Worm (Caenorhabditis elegans) whole organism, L2 larva: ENCODE data around the gene lin-40.

ENCODE experiments used
- C34F6.9 ChIP-seq: fragments of 150-350 bp; optimal IDR thresholded peaks from 2 replicates; lab custom pipeline; 2014; ENCODE audit warnings: missing biosample characterization, missing genetic modification characterization
- F13H6.1 ChIP-seq: sonication (generic microtip); optimal IDR thresholded peaks from 2 replicates; lab custom pipeline; 2016; ENCODE audit warnings: missing genetic modification characterization, missing compliant biosample characterization
- R02D3.7 ChIP-seq: fragments of 150-350 bp; optimal IDR thresholded peaks from 2 replicates; lab custom pipeline; 2014; ENCODE audit warnings: missing biosample characterization, missing genetic modification characterization
- Y55F3AM.14 ChIP-seq: fragments of 200-800 bp; sonication (Bioruptor generic); optimal IDR thresholded peaks from 2 replicates; lab custom pipeline; 2018; ENCODE audit warnings: mild to moderate bottlenecking, missing genetic modification characterization, missing compliant biosample characterization
- ZK546.5 ChIP-seq: sonication (generic microtip); optimal IDR thresholded peaks from 2 replicates; lab custom pipeline; 2017; ENCODE audit warnings: missing biosample characterization, missing genetic modification characterization
- alr-1 ChIP-seq: fragments of 150-350 bp; optimal IDR thresholded peaks from 2 replicates; lab custom pipeline; 2014; ENCODE audit warnings: missing biosample characterization, missing genetic modification characterization
- aly-2 ChIP-seq: fragments of 150-350 bp; optimal IDR thresholded peaks from 2 replicates; lab custom pipeline; 2014; ENCODE audit warnings: missing biosample characterization, missing genetic modification characterization
- ama-1 ChIP-seq: fragments of 150-350 bp; optimal IDR thresholded peaks from 2 replicates; lab custom pipeline; 2018; ENCODE audit warnings: inconsistent platforms
- blmp-1 ChIP-seq: sonication (generic microtip); optimal IDR thresholded peaks from 2 replicates; lab custom pipeline; 2017; ENCODE audit warnings: missing genetic modification characterization, mild to moderate bottlenecking, missing compliant biosample characterization, antibody characterized with exemption, moderate library complexity; ENCODE audit not compliant: insufficient read depth
- ceh-16 ChIP-seq: fragments of 150-350 bp; optimal IDR thresholded peaks from 2 replicates; lab custom pipeline; 2014; ENCODE audit warnings: missing biosample characterization, missing genetic modification characterization
- ceh-82 ChIP-seq: fragments of 150-350 bp; optimal IDR thresholded peaks from 2 replicates; lab custom pipeline; 2014; ENCODE audit warnings: missing biosample characterization, missing genetic modification characterization
- crh-2 ChIP-seq: sonication (generic microtip); optimal IDR thresholded peaks from 2 replicates; lab custom pipeline; 2017; ENCODE audit warnings: missing biosample characterization, missing genetic modification characterization
- dmd-4 ChIP-seq: sonication (generic microtip); optimal IDR thresholded peaks from 2 replicates; lab custom pipeline; 2017; ENCODE audit warnings: missing biosample characterization, missing genetic modification characterization
- egl-27 ChIP-seq: sonication (generic microtip); optimal IDR thresholded peaks from 3 replicates; lab custom pipeline; 2017; ENCODE audit warnings: missing biosample characterization, missing genetic modification reagents, missing genetic modification characterization
- elt-1 ChIP-seq: fragments of 150-350 bp; optimal IDR thresholded peaks from 2 replicates; lab custom pipeline; 2014; ENCODE audit warnings: missing biosample characterization, missing genetic modification characterization
- elt-3 ChIP-seq: sonication (generic microtip); optimal IDR thresholded peaks from 2 replicates; lab custom pipeline; 2017; ENCODE audit warnings: missing biosample characterization, missing genetic modification characterization
- fos-1 ChIP-seq: fragments of 150-350 bp; optimal IDR thresholded peaks from 2 replicates; lab custom pipeline; 2014; ENCODE audit warnings: missing biosample characterization, missing genetic modification characterization
- gmeb-1 ChIP-seq: fragments of 150-350 bp; optimal IDR thresholded peaks from 2 replicates; lab custom pipeline; 2014; ENCODE audit warnings: missing biosample characterization, missing genetic modification characterization
- lin-11 ChIP-seq: fragments of 150-350 bp; sonication (generic microtip); optimal IDR thresholded peaks from 2 replicates; lab custom pipeline; 2014; ENCODE audit warnings: missing biosample characterization, missing genetic modification characterization, inconsistent platforms, mixed read lengths
- lin-13 ChIP-seq: fragments of 150-350 bp; optimal IDR thresholded peaks from 2 replicates; lab custom pipeline; 2014; ENCODE audit warnings: missing biosample characterization, missing genetic modification reagents, missing genetic modification characterization
- lin-39 ChIP-seq: fragments of 150-350 bp; optimal IDR thresholded peaks from 2 replicates; lab custom pipeline; 2014; ENCODE audit warnings: missing biosample characterization, missing genetic modification reagents, missing genetic modification characterization
- lsy-2 ChIP-seq, 2 experiments: fragments of 150-350 bp in 1 of 2; sonication (generic microtip) in 1 of 2; optimal IDR thresholded peaks; 2 replicates each; lab custom pipeline; 2014 to 2017; ENCODE audit warnings: missing biosample characterization in 2 of 2, missing genetic modification characterization in 2 of 2
- mab-5 ChIP-seq: fragments of 150-350 bp; optimal IDR thresholded peaks from 2 replicates; lab custom pipeline; 2014; ENCODE audit warnings: missing biosample characterization, missing genetic modification characterization
- mbf-1 ChIP-seq: sonication (generic microtip); optimal IDR thresholded peaks from 2 replicates; lab custom pipeline; 2017; ENCODE audit warnings: missing biosample characterization, missing genetic modification characterization
- mdl-1 ChIP-seq, 2 experiments: fragments of 150-350 bp in 1 of 2; sonication (generic microtip) in 1 of 2; optimal IDR thresholded peaks; 2 replicates each; lab custom pipeline; 2017; ENCODE audit warnings: missing biosample characterization in 2 of 2, missing genetic modification characterization in 2 of 2
- nhr-10 ChIP-seq: sonication (generic microtip); optimal IDR thresholded peaks from 2 replicates; lab custom pipeline; 2017; ENCODE audit warnings: missing biosample characterization, missing genetic modification characterization
- nhr-11 ChIP-seq: fragments of 150-350 bp; optimal IDR thresholded peaks from 2 replicates; lab custom pipeline; 2014; ENCODE audit warnings: missing biosample characterization, missing genetic modification characterization
- nhr-12 ChIP-seq: fragments of 150-350 bp; optimal IDR thresholded peaks from 2 replicates; lab custom pipeline; 2014; ENCODE audit warnings: missing biosample characterization, missing genetic modification characterization
- nhr-129 ChIP-seq: fragments of 150-350 bp; optimal IDR thresholded peaks from 2 replicates; lab custom pipeline; 2014; ENCODE audit warnings: missing biosample characterization, missing genetic modification characterization
- nhr-21 ChIP-seq: fragments of 150-350 bp; optimal IDR thresholded peaks from 2 replicates; lab custom pipeline; 2014; ENCODE audit warnings: missing biosample characterization, missing genetic modification characterization
- nhr-23 ChIP-seq: fragments of 150-350 bp; optimal IDR thresholded peaks from 2 replicates; lab custom pipeline; 2014; ENCODE audit warnings: missing biosample characterization, missing genetic modification reagents, missing genetic modification characterization
- nhr-237 ChIP-seq: fragments of 150-350 bp; optimal IDR thresholded peaks from 2 replicates; lab custom pipeline; 2014; ENCODE audit warnings: missing biosample characterization, missing genetic modification characterization
- nhr-25 ChIP-seq: fragments of 150-350 bp; sonication (generic microtip); optimal IDR thresholded peaks from 3 replicates; lab custom pipeline; 2014; ENCODE audit warnings: missing biosample characterization, missing genetic modification characterization
- nhr-6 ChIP-seq: fragments of 150-350 bp; optimal IDR thresholded peaks from 2 replicates; lab custom pipeline; 2014; ENCODE audit warnings: missing biosample characterization, missing genetic modification characterization
- nhr-77 ChIP-seq: fragments of 150-350 bp; optimal IDR thresholded peaks from 2 replicates; lab custom pipeline; 2014; ENCODE audit warnings: missing biosample characterization, missing genetic modification characterization
- peb-1 ChIP-seq: fragments of 150-350 bp; optimal IDR thresholded peaks from 2 replicates; lab custom pipeline; 2014; ENCODE audit warnings: missing biosample characterization, missing genetic modification characterization
- sem-4 ChIP-seq: fragments of 150-350 bp; optimal IDR thresholded peaks from 2 replicates; lab custom pipeline; 2014; ENCODE audit warnings: missing biosample characterization, missing genetic modification reagents, missing genetic modification characterization
- skn-1 ChIP-seq: sonication (generic microtip); optimal IDR thresholded peaks from 2 replicates; lab custom pipeline; 2017; ENCODE audit warnings: missing biosample characterization, missing genetic modification characterization
- sma-3 ChIP-seq: sonication (generic microtip); optimal IDR thresholded peaks from 2 replicates; lab custom pipeline; 2016; ENCODE audit warnings: missing genetic modification reagents, missing genetic modification characterization, missing compliant biosample characterization
- sma-9 ChIP-seq, 2 experiments: fragments of 150-350 bp in 1 of 2; sonication (generic microtip) in 1 of 2; optimal IDR thresholded peaks; 2 replicates each; lab custom pipeline; 2014 to 2016; ENCODE audit warnings: missing genetic modification characterization in 2 of 2, mild to moderate bottlenecking in 1 of 2, missing biosample characterization in 1 of 2, missing compliant biosample characterization in 1 of 2, missing genetic modification reagents in 1 of 2, moderate library complexity in 1 of 2
- snpc-4 ChIP-seq: fragments of 150-350 bp; optimal IDR thresholded peaks from 2 replicates; lab custom pipeline; 2014; ENCODE audit warnings: missing biosample characterization, missing genetic modification characterization
- unc-39 ChIP-seq: fragments of 150-350 bp; optimal IDR thresholded peaks from 2 replicates; lab custom pipeline; 2014; ENCODE audit warnings: missing biosample characterization, missing genetic modification characterization
- unc-55 ChIP-seq: fragments of 150-350 bp; sonication (generic microtip); optimal IDR thresholded peaks from 3 replicates; lab custom pipeline; 2014; ENCODE audit warnings: missing biosample characterization, missing genetic modification reagents, missing genetic modification characterization
- unc-62 ChIP-seq: fragments of 150-350 bp; optimal IDR thresholded peaks from 2 replicates; lab custom pipeline; 2014; ENCODE audit warnings: missing biosample characterization, missing genetic modification reagents, missing genetic modification characterization
- zag-1 ChIP-seq: fragments of 150-350 bp; optimal IDR thresholded peaks from 2 replicates; lab custom pipeline; 2014; ENCODE audit warnings: missing biosample characterization, missing genetic modification characterization
- ztf-1 ChIP-seq: fragments of 200-800 bp; sonication (Bioruptor generic); conservative IDR thresholded peaks from 2 replicates; pipeline ENCODE4 v1.3.6; 2022; ENCODE audit warnings: missing genetic modification characterization, missing compliant biosample characterization
- ztf-11 ChIP-seq: sonication (generic microtip); optimal IDR thresholded peaks from 2 replicates; lab custom pipeline; 2017; ENCODE audit warnings: missing biosample characterization, missing genetic modification characterization
- ztf-4 ChIP-seq: fragments of 150-350 bp; optimal IDR thresholded peaks from 2 replicates; lab custom pipeline; 2014; ENCODE audit warnings: missing biosample characterization, missing genetic modification characterization

lin-40 gene

DNA sequence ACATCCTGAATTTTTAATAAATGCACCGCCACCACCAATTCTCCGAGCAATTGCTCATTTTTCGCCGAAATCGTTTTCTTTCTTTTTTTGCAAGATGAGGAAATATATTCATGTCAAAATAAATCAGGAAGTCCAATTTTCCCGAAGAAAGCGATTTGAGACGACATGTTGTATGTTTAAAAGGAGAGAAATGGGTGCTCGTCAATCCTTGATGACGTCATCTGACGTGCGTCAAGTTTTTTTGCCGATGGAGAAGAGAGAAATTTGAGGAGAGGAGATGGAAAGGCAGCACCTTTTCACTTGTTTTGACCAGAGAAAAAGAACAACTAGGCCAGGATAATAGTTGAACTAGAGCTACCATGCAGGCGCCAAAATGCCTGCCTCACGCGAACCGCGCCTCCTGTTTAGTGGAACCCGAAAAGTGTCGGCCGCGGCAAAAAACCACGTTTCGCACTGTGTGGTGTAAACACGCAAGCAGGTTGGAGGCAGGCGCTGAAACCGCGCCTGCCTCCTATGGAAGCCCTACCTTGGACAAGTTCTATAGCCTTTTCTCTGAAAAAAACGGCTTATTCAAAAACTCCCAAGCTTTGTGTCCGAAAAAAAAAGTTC is 11.6 kb downstream of the lin-40 start:
- TF ChIP-seq nhr-11 (tag; lab: Kevin White, UChicago), result no peak
- TF ChIP-seq alr-1 (tag; lab: Kevin White, UChicago), result no peak
- no peak for TF ChIP-seq dmd-4 (tag; lab: Kevin White, UChicago)
- TF ChIP-seq lin-11 (tag; lab: Kevin White, UChicago), result peak; percentile 0
- TF ChIP-seq nhr-237, result no peak
- TF ChIP-seq nhr-12 (tag; lab: Kevin White, UChicago), result no peak
- TF ChIP-seq sma-3 (GFP tag; lab: Kevin White, UChicago), result no peak
- TF ChIP-seq aly-2 (tag; lab: Kevin White, UChicago), result no peak
- no peak for TF ChIP-seq fos-1 (tag; lab: Kevin White, UChicago)
- TF ChIP-seq crh-2 (tag; lab: Kevin White, UChicago), result peak; percentile 80
- TF ChIP-seq F13H6.1, result peak; percentile 64
- TF ChIP-seq mab-5 (tag; lab: Kevin White, UChicago), result peak; percentile 75
- peak; percentile 62 for TF ChIP-seq C34F6.9 (tag; lab: Kevin White, UChicago)
- TF ChIP-seq egl-27 (tag; lab: Kevin White, UChicago), result peak; percentile 64
- TF ChIP-seq lin-13 (GFP tag; lab: Kevin White, UChicago), result peak; percentile 25
- no peak for TF ChIP-seq peb-1
- TF ChIP-seq elt-3 (tag; lab: Kevin White, UChicago), result no peak
- TF ChIP-seq unc-55, result peak; percentile 61
- TF ChIP-seq R02D3.7 (tag; lab: Kevin White, UChicago), result no peak
- TF ChIP-seq nhr-25, result no peak
- no peak for TF ChIP-seq ztf-4 (tag; lab: Kevin White, UChicago)
- no peak for TF ChIP-seq elt-1 (tag; lab: Kevin White, UChicago)
- TF ChIP-seq zag-1 (tag; lab: Kevin White, UChicago), result peak; percentile 54
- no peak for TF ChIP-seq ceh-82 (tag; lab: Kevin White, UChicago)
- peak; percentile 59 for TF ChIP-seq nhr-129 (tag; lab: Kevin White, UChicago)
- TF ChIP-seq Y55F3AM.14 (GFP tag; lab: Kevin White, UChicago), result no peak
- no peak for TF ChIP-seq mbf-1 (tag; lab: Kevin White, UChicago)
- TF ChIP-seq ceh-16, result no peak
- TF ChIP-seq nhr-23 (tag; lab: Kevin White, UChicago), result no peak
- peak; percentile 36 for TF ChIP-seq unc-62
- no peak for TF ChIP-seq unc-39 (tag; lab: Kevin White, UChicago)
- peak in 1 of 2 experiments; percentile 54 for TF ChIP-seq mdl-1 (tag; optimal IDR thresholded peaks at IDR 0.05; lab: Kevin White, UChicago)
- peak in 1 of 2 experiments; percentile 65 for TF ChIP-seq lsy-2 (tag; optimal IDR thresholded peaks at IDR 0.05; lab: Kevin White, UChicago)
- no peak for TF ChIP-seq ZK546.5 (tag; lab: Kevin White, UChicago)
- TF ChIP-seq sma-9 (GFP tag; optimal IDR thresholded peaks at IDR 0.05; lab: Kevin White, UChicago), result peak; percentile 70
- no peak for TF ChIP-seq sma-9 (tag; optimal IDR thresholded peaks at IDR 0.05; lab: Kevin White, UChicago)
- TF ChIP-seq ama-1, result no peak
- peak; percentile 49 for TF ChIP-seq nhr-6 (tag; lab: Kevin White, UChicago)
- no peak for TF ChIP-seq ztf-1 (GFP tag; lab: Robert Waterston, UW)
- TF ChIP-seq nhr-10 (tag; lab: Kevin White, UChicago), result no peak
- no peak for TF ChIP-seq skn-1 (tag; lab: Kevin White, UChicago)
- no peak for TF ChIP-seq gmeb-1 (tag; lab: Kevin White, UChicago)
- no peak for TF ChIP-seq snpc-4
- no peak for TF ChIP-seq nhr-77 (tag; lab: Kevin White, UChicago)
- no peak for TF ChIP-seq nhr-21 (tag; lab: Kevin White, UChicago)
- TF ChIP-seq lin-39 (tag; lab: Kevin White, UChicago), result no peak
- no peak for TF ChIP-seq sem-4 (tag; lab: Kevin White, UChicago)
- TF ChIP-seq blmp-1 (tag; lab: Kevin White, UChicago), result no peak
- TF ChIP-seq ztf-11 (tag; lab: Kevin White, UChicago), result no peak
